Worm (Caenorhabditis elegans) whole organism, L1 larva: ENCODE measurements around the gene srz-91.

Experiments
- Y116A8C.19 ChIP-seq: sonication (generic microtip); optimal IDR thresholded peaks from 2 replicates; lab custom pipeline; 2016; ENCODE audit warnings: missing compliant biosample characterization, missing genetic modification characterization, borderline replicate concordance
- aly-2 ChIP-seq: fragments of 150-350 bp; optimal IDR thresholded peaks from 2 replicates; lab custom pipeline; 2014; ENCODE audit warnings: missing biosample characterization, missing genetic modification characterization
- ceh-90 ChIP-seq: sonication (generic microtip); optimal IDR thresholded peaks from 2 replicates; lab custom pipeline; 2016; ENCODE audit warnings: missing genetic modification characterization, missing compliant biosample characterization
- dpl-1 ChIP-seq, 3 experiments: fragments of 150-350 bp in 2 of 3; sonication (generic microtip) in 1 of 3; optimal IDR thresholded peaks; 2 replicates each; lab custom pipeline; 2014 to 2017; ENCODE audit warnings: missing biosample characterization in 3 of 3, missing genetic modification characterization in 3 of 3, missing genetic modification reagents in 3 of 3
- egl-13 ChIP-seq: sonication (generic microtip); optimal IDR thresholded peaks from 2 replicates; lab custom pipeline; 2016; ENCODE audit warnings: missing genotype, missing genetic modification reagents, missing genetic modification characterization, missing compliant biosample characterization
- elt-2 ChIP-seq: sonication (generic microtip); optimal IDR thresholded peaks from 2 replicates; lab custom pipeline; 2016; ENCODE audit warnings: missing genetic modification characterization, mild to moderate bottlenecking, inconsistent platforms, missing compliant biosample characterization, missing genetic modification reagents
- elt-3 ChIP-seq, 6 experiments: fragments of 150-350 bp in 1 of 6; sonication (generic microtip); optimal IDR thresholded peaks; 2 replicates each; lab custom pipeline; 2017 to 2018; ENCODE audit warnings: missing biosample characterization in 6 of 6, missing genetic modification characterization in 6 of 6, inconsistent platforms in 1 of 6
- ets-5 ChIP-seq: fragments of 200-800 bp; sonication (Bioruptor generic); IDR thresholded peaks from 2 replicates; pipeline ENCODE4 v1.3.6; 2022; ENCODE audit warnings: missing genetic modification characterization, missing compliant biosample characterization
- fkh-10 ChIP-seq: sonication (generic microtip); optimal IDR thresholded peaks from 2 replicates; lab custom pipeline; 2017; ENCODE audit warnings: missing biosample characterization, missing genetic modification reagents, missing genetic modification characterization
- isw-1 ChIP-seq: fragments of 200-800 bp; sonication (Bioruptor generic); IDR thresholded peaks from 2 replicates; pipeline ENCODE4 v1.3.6; 2022; ENCODE audit warnings: missing genetic modification characterization, missing compliant biosample characterization
- jun-1 ChIP-seq: fragments of 150-350 bp; optimal IDR thresholded peaks from 2 replicates; lab custom pipeline; 2014; ENCODE audit warnings: missing biosample characterization, missing genetic modification reagents, missing genetic modification characterization
- lin-14 ChIP-seq: fragments of 200-800 bp; sonication (Bioruptor generic); optimal IDR thresholded peaks from 2 replicates; lab custom pipeline; 2018; ENCODE audit warnings: mild to moderate bottlenecking, missing genetic modification characterization, moderate library complexity, missing compliant biosample characterization
- lin-35 ChIP-seq, 2 experiments: fragments of 150-350 bp; optimal IDR thresholded peaks; 2 replicates each; lab custom pipeline; 2014; ENCODE audit warnings: missing biosample characterization in 2 of 2, missing genetic modification characterization in 2 of 2, missing genetic modification reagents in 2 of 2
- lir-3 ChIP-seq: sonication (generic microtip); optimal IDR thresholded peaks from 2 replicates; lab custom pipeline; 2016; ENCODE audit warnings: mild to moderate bottlenecking, missing genetic modification characterization, moderate library complexity, missing compliant biosample characterization; ENCODE audit not compliant: poor library complexity
- lsy-2 ChIP-seq, 2 experiments: fragments of 150-350 bp; optimal IDR thresholded peaks; 2 replicates each; lab custom pipeline; 2014; ENCODE audit warnings: missing biosample characterization in 2 of 2, missing genetic modification characterization in 2 of 2
- mdl-1 ChIP-seq, 2 experiments: fragments of 150-350 bp; optimal IDR thresholded peaks; 2 replicates each; lab custom pipeline; 2014 to 2017; ENCODE audit warnings: missing biosample characterization in 2 of 2, missing genetic modification characterization in 2 of 2, inconsistent platforms in 1 of 2
- mep-1 ChIP-seq: fragments of 150-350 bp; optimal IDR thresholded peaks from 2 replicates; lab custom pipeline; 2014; ENCODE audit warnings: missing biosample characterization, missing genetic modification characterization
- nhr-12 ChIP-seq: sonication (generic microtip); optimal IDR thresholded peaks from 2 replicates; lab custom pipeline; 2017; ENCODE audit warnings: missing biosample characterization, missing genetic modification characterization
- nhr-237 ChIP-seq: fragments of 150-350 bp; optimal IDR thresholded peaks from 2 replicates; lab custom pipeline; 2014; ENCODE audit warnings: missing biosample characterization, missing genetic modification characterization
- nhr-47 ChIP-seq: sonication (generic microtip); optimal IDR thresholded peaks from 2 replicates; lab custom pipeline; 2016; ENCODE audit warnings: mild to moderate bottlenecking, missing genetic modification characterization, moderate library complexity, missing compliant biosample characterization
- nhr-71 ChIP-seq: sonication (generic microtip); optimal IDR thresholded peaks from 2 replicates; lab custom pipeline; 2016; ENCODE audit warnings: mild to moderate bottlenecking, missing genetic modification characterization, moderate library complexity, missing compliant biosample characterization
- nhr-77 ChIP-seq: fragments of 150-350 bp; optimal IDR thresholded peaks from 2 replicates; lab custom pipeline; 2014; ENCODE audit warnings: missing biosample characterization, missing genetic modification characterization
- nhr-84 ChIP-seq: sonication (generic microtip); optimal IDR thresholded peaks from 2 replicates; lab custom pipeline; 2017; ENCODE audit warnings: missing biosample characterization, missing genetic modification characterization
- pax-3 ChIP-seq: fragments of 200-800 bp; sonication (Bioruptor generic); optimal IDR thresholded peaks from 2 replicates; lab custom pipeline; 2018; ENCODE audit warnings: mild to moderate bottlenecking, missing genetic modification characterization, moderate library complexity, missing compliant biosample characterization
- pqm-1 ChIP-seq: sonication (generic microtip); optimal IDR thresholded peaks from 3 replicates; lab custom pipeline; 2017; ENCODE audit warnings: missing biosample characterization, missing genetic modification characterization
- snpc-4 ChIP-seq: fragments of 150-350 bp; optimal IDR thresholded peaks from 2 replicates; lab custom pipeline; 2014; ENCODE audit warnings: missing biosample characterization, missing genetic modification characterization
- snu-23 ChIP-seq: sonication (generic microtip); optimal IDR thresholded peaks from 2 replicates; lab custom pipeline; 2016; ENCODE audit warnings: missing genetic modification characterization, missing compliant biosample characterization
- sptf-1 ChIP-seq: fragments of 150-350 bp; optimal IDR thresholded peaks from 2 replicates; lab custom pipeline; 2014; ENCODE audit warnings: missing biosample characterization, missing genetic modification characterization
- swsn-7 ChIP-seq: sonication (generic microtip); optimal IDR thresholded peaks from 2 replicates; lab custom pipeline; 2016; ENCODE audit warnings: missing genetic modification characterization, missing compliant biosample characterization
- tlp-1 ChIP-seq: fragments of 150-350 bp; optimal IDR thresholded peaks from 2 replicates; lab custom pipeline; 2014; ENCODE audit warnings: missing biosample characterization, missing genetic modification characterization
- unc-30 ChIP-seq: sonication (generic microtip); optimal IDR thresholded peaks from 2 replicates; lab custom pipeline; 2017; ENCODE audit warnings: missing biosample characterization, missing genetic modification characterization
- unc-86 ChIP-seq: sonication (generic microtip); optimal IDR thresholded peaks from 2 replicates; lab custom pipeline; 2016; ENCODE audit warnings: missing genetic modification characterization, missing compliant biosample characterization
- unc-98 ChIP-seq: fragments of 200-800 bp; sonication (Bioruptor generic); IDR thresholded peaks from 2 replicates; pipeline ENCODE4 v1.3.6; 2022; ENCODE audit warnings: missing genetic modification characterization, missing compliant biosample characterization
- xbp-1 ChIP-seq: sonication (generic microtip); optimal IDR thresholded peaks from 2 replicates; lab custom pipeline; 2016; ENCODE audit warnings: missing genetic modification characterization, missing compliant biosample characterization
- zag-1 ChIP-seq: fragments of 150-350 bp; optimal IDR thresholded peaks from 2 replicates; lab custom pipeline; 2014; ENCODE audit warnings: missing biosample characterization, missing genetic modification characterization
- zip-4 ChIP-seq: fragments of 200-800 bp; sonication (Bioruptor generic); optimal IDR thresholded peaks from 2 replicates; lab custom pipeline; 2018; ENCODE audit warnings: mild to moderate bottlenecking, missing genetic modification characterization, moderate library complexity, missing compliant biosample characterization
- ztf-11 ChIP-seq, 2 experiments: sonication (generic microtip); optimal IDR thresholded peaks; 2 replicates each; lab custom pipeline; 2016 to 2017; ENCODE audit warnings: missing genetic modification characterization in 2 of 2, missing biosample characterization in 1 of 2, missing compliant biosample characterization in 1 of 2

Gene srz-91

DNA sequence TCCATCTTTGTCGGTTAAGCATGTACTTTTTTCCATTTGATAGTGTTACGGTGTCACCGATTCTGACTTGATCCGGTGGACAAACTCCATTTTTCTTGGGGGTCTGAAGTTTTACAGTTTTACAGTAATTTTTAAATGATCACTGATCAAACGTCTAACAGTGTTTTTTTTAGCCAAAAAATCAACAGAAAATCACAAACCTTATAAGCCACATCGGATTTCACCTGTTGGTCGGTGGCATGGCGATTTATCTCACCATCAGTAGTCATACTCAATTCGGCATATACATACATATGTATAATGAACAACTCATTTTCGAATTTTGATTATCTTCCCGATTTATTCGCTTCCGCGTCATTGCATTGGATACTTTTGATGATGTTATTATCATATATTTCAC, at the start of gene srz-91:
Gene srz-91, plus strand, starts transcription at position 301 of the 400 bp plus-strand sequence.
- TF ChIP-seq unc-30 (tag; lab: Kevin White, UChicago) (no peak), xbp-1 (tag; lab: Kevin White, UChicago) (no peak), dpl-1 (GFP tag; optimal IDR thresholded peaks at IDR 0.05; lab: Kevin White, UChicago) (no peak), tlp-1 (tag; lab: Kevin White, UChicago) (no peak), elt-3 (tag; optimal IDR thresholded peaks at IDR 0.05; lab: Kevin White, UChicago) (no peak), ztf-11 (tag; optimal IDR thresholded peaks at IDR 0.05; lab: Kevin White, UChicago) (no peak), lin-14 (GFP tag; lab: Kevin White, UChicago) (no peak), pqm-1 (no peak), nhr-71 (tag; lab: Kevin White, UChicago) (no peak), nhr-12 (tag; lab: Kevin White, UChicago) (no peak), fkh-10 (GFP tag; lab: Kevin White, UChicago) (no peak), nhr-84 (tag; lab: Kevin White, UChicago) (no peak), zip-4 (GFP tag; lab: Kevin White, UChicago) (no peak), egl-13 (tag; lab: Kevin White, UChicago) (no peak), isw-1 (GFP tag; lab: Robert Waterston, UW) (no peak), nhr-47 (no peak), sptf-1 (tag; lab: Kevin White, UChicago) (no peak), snpc-4 (tag; lab: Kevin White, UChicago) (no peak)

- TF ChIP-seq lir-3 (tag; lab: Kevin White, UChicago) (no peak), mep-1 (tag; lab: Kevin White, UChicago) (no peak), elt-2 (tag; lab: Kevin White, UChicago) (no peak), ets-5 (GFP tag; lab: Robert Waterston, UW) (no peak), lin-35 (GFP tag; optimal IDR thresholded peaks at IDR 0.05; lab: Kevin White, UChicago) (no peak), lin-14 (GFP tag; lab: Kevin White, UChicago) (no peak), aly-2 (no peak), Y116A8C.19 (tag; lab: Kevin White, UChicago) (no peak), nhr-77 (tag; lab: Kevin White, UChicago) (no peak), jun-1 (no peak), isw-1 (GFP tag; lab: Robert Waterston, UW) (no peak), unc-86 (tag; lab: Kevin White, UChicago) (no peak), nhr-237 (tag; lab: Kevin White, UChicago) (no peak), pax-3 (tag; lab: Kevin White, UChicago) (no peak), swsn-7 (no peak), snu-23 (no peak), unc-98 (GFP tag; lab: Robert Waterston, UW) (no peak), snpc-4 (tag; lab: Kevin White, UChicago) (no peak), zag-1 (no peak)
Measured at ce11 chrV:17558377-17558776, 49.5 kb upstream of the srz-91 start, which contains the start of gene fbxa-174. Gene fbxa-174, minus strand, starts transcription at chrV:17558477.

ce11 chrV:17558946-17559345, 49.0 kb upstream of the srz-91 start, which contains the start of gene fbxa-172:
Gene fbxa-172, plus strand, starts transcription at chrV:17559246.
- TF ChIP-seq lsy-2 (tag; optimal IDR thresholded peaks at IDR 0.05; lab: Kevin White, UChicago) (no peak), fkh-10 (GFP tag; lab: Kevin White, UChicago) (no peak), mdl-1 (tag; optimal IDR thresholded peaks at IDR 0.05; lab: Kevin White, UChicago) (no peak), ceh-90 (tag; lab: Kevin White, UChicago) (no peak), pqm-1 (no peak), lir-3 (tag; lab: Kevin White, UChicago) (no peak), zag-1 (no peak), elt-3 (tag; optimal IDR thresholded peaks at IDR 0.05; lab: Kevin White, UChicago) (no peak), aly-2 (no peak)
- TF ChIP-seq, all 84 proteins: peak for 0
